Worm (Caenorhabditis elegans): ENCODE measurements around the gene cht-3.

- TF ChIP-seq elt-2 (tag; optimal IDR thresholded peaks at IDR 0.05) (no peak), pqm-1 (tag; optimal IDR thresholded peaks at IDR 0.05) (no peak), pha-4 (tag; optimal IDR thresholded peaks at IDR 0.05) (no peak), ama-1 (optimal IDR thresholded peaks at IDR 0.05) (no peak), ets-4 (tag; optimal IDR thresholded peaks at IDR 0.05) (no peak), C08G9.2 (tag; optimal IDR thresholded peaks at IDR 0.05) (no peak), nhr-11 (tag; optimal IDR thresholded peaks at IDR 0.05) (no peak)
Observed at ce11 chrIV:7012731-7013445, 9.5 kb downstream of the cht-3 start.

All from whole organism, late embryonic.